Worm (Caenorhabditis elegans): ENCODE results near the gene F21C10.9.

The F21C10.9 gene

ce11 chrV:9049271-9049670, 49.2 kb downstream of the F21C10.9 start:
- TF ChIP-seq klf-2 (GFP tag; conservative IDR thresholded peaks at IDR 0.05) (no peak), flt-1 (GFP tag; IDR thresholded peaks at IDR 0.05) (no peak), ref-1 (GFP tag; conservative IDR thresholded peaks at IDR 0.05) (no peak), T22C8.4 (GFP tag; IDR thresholded peaks at IDR 0.05) (no peak)

DNA sequence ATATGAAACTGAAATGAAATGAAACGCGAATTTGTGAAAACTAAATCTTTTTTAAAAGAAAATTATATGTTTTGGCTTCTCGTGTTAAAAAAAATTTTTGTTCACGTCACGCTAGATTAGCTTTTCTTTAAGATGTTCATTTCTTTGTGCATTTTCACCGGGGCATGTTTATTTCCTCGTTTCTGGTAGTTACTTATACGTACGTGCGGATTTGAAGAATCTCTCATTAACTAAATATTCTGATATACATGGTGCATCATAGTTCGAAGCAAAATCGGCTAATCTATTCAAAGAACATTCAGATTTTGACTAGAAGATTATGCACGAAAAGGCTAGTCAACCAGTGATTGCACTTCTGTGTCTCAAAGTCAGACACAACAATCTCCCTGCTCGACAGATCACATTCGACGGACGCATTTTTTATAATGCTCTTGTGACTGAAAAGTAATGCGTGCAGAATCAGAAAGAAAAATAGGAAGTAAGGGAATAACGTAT, 50.9 kb downstream of the F21C10.9 start, which contains the start of gene C25E10.17:
C25E10.17 (minus strand) TSS at position 51 of the 495 bp plus-strand sequence.
- TF ChIP-seq ztf-23 (GFP tag; IDR thresholded peaks at IDR 0.05), result no peak
- no peak for TF ChIP-seq med-1 (GFP tag; optimal IDR thresholded peaks at IDR 0.05; ENCODE audit: insufficient read depth)
- TF ChIP-seq T22C8.4 (GFP tag; IDR thresholded peaks at IDR 0.05), result no peak
- no peak for TF ChIP-seq cog-1 (tag; optimal IDR thresholded peaks at IDR 0.05)
- no peak for TF ChIP-seq klf-2 (GFP tag; conservative IDR thresholded peaks at IDR 0.05)
- TF ChIP-seq tab-1 (GFP tag; IDR thresholded peaks at IDR 0.05), result no peak
- no peak for TF ChIP-seq ztf-29 (GFP tag; IDR thresholded peaks at IDR 0.05)
- TF ChIP-seq flt-1 (GFP tag; IDR thresholded peaks at IDR 0.05), result no peak
- TF ChIP-seq ref-1 (GFP tag; conservative IDR thresholded peaks at IDR 0.05), result no peak

Data from whole organism, midembryonic.